Worm (Caenorhabditis elegans): ENCODE data around the gene cdk-4.

cdk-4 gene

DNA sequence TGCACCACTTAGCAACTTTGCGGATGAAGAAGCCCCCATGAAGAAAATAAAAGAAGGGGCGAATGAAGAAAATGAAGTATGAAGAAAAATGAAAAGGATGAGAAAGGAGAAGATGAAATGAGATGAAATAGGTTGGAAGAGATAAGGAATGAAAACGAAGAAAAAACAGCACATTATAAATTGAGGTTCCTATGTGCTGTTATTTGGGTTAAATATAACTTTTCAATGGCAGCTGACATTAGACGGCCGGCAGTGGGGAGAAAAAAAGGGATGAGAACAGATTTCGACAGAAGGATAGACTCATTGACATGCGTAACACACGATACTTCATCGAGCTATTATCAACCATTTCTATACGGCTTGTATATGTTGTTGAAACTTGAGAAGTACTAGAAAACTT lies 43.2 kb upstream of the cdk-4 start:
- no peak for TF ChIP-seq ztf-11 (tag; optimal IDR thresholded peaks at IDR 0.05)
- TF ChIP-seq sma-9 (GFP tag; optimal IDR thresholded peaks at IDR 0.05) = peak; percentile 72
- no peak for TF ChIP-seq sma-9 (tag; optimal IDR thresholded peaks at IDR 0.05)
- TF ChIP-seq C34F6.9 (tag; optimal IDR thresholded peaks at IDR 0.05) = peak; percentile 18
- peak in 1 of 2 experiments; percentile 15 for TF ChIP-seq lsy-2 (tag; optimal IDR thresholded peaks at IDR 0.05)
- TF ChIP-seq ZK546.5 (tag; optimal IDR thresholded peaks at IDR 0.05) = no peak
- peak; percentile 65 for TF ChIP-seq F13H6.1 (tag; optimal IDR thresholded peaks at IDR 0.05)
- TF ChIP-seq alr-1 (tag; optimal IDR thresholded peaks at IDR 0.05) = no peak
- TF ChIP-seq mab-5 (tag; optimal IDR thresholded peaks at IDR 0.05) = peak; percentile 28

DNA sequence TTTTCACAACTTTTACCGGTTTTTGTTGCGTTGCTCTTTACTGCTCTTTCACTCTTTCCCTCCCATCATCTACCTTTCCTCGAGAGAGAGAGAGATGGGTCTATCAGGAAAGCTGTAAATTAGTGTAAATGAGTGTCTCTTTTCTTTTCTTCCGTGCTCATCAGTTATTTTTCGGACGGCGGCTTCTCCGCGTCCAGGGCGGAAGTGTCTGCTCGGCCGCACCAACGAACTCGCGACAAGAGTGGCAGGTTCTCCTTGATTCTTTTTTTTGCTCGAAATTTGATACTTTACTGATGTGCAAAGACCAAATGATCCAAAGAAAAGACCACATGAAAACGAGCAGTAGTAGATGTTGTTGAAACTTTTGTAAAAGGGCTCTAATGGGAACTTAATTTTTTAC lies 40.0 kb upstream of the cdk-4 start:
- TF ChIP-seq Y55F3AM.14 (GFP tag; optimal IDR thresholded peaks at IDR 0.05) (no peak), F13H6.1 (tag; optimal IDR thresholded peaks at IDR 0.05) (peak; percentile 77), nhr-6 (tag; optimal IDR thresholded peaks at IDR 0.05) (no peak), sma-9 (GFP tag; optimal IDR thresholded peaks at IDR 0.05) (peak; percentile 39), sma-9 (tag; optimal IDR thresholded peaks at IDR 0.05) (no peak), nhr-25 (tag; optimal IDR thresholded peaks at IDR 0.05) (no peak), unc-62 (GFP tag; optimal IDR thresholded peaks at IDR 0.05) (no peak)

- no peak for TF ChIP-seq Y55F3AM.14 (GFP tag; optimal IDR thresholded peaks at IDR 0.05)
- TF ChIP-seq unc-55 (GFP tag; optimal IDR thresholded peaks at IDR 0.05) = no peak
These were observed 37.4 kb upstream of the cdk-4 start, which contains the start of gene glb-20 for ce11 chrX:13556066-13556465. TSS of gene glb-20 (minus strand) at chrX:13556166.

- TF ChIP-seq sma-9 (GFP tag; optimal IDR thresholded peaks at IDR 0.05) (peak; percentile 64), sma-9 (tag; optimal IDR thresholded peaks at IDR 0.05) (no peak), nhr-129 (tag; optimal IDR thresholded peaks at IDR 0.05) (peak; percentile 61), F13H6.1 (tag; optimal IDR thresholded peaks at IDR 0.05) (peak; percentile 68), ztf-1 (GFP tag; conservative IDR thresholded peaks at IDR 0.05) (no peak)
These were observed 36.4 kb upstream of the cdk-4 start for ce11 chrX:13555098-13555497.

DNA sequence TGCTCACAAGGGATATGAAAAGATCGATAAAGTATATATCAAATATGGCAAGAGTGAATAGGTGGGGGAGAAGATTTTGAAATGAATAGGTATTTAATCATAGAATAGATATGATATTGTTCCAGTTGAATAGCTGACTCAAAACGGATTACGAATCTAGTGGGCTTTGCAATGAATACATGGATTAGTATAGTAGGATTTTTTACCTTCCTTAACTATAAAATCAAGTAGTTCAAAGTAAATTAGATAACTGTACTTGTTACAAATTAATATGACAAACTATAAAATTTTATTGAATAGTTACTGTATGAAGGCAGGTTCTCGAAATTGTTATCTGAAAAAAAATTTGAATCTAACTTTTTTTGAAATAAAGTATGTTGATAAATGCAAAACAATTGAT lies 32.2 kb upstream of the cdk-4 start, which contains the start of gene odr-1:
TSS of gene odr-1 (minus strand) at position 101 of the 400 bp plus-strand sequence.
- TF ChIP-seq nhr-11 (tag; optimal IDR thresholded peaks at IDR 0.05) = no peak

ce11 chrX:13544544-13545021 lies 25.9 kb upstream of the cdk-4 start:
- no peak for TF ChIP-seq elt-1 (tag; optimal IDR thresholded peaks at IDR 0.05)
- TF ChIP-seq unc-55 (GFP tag; optimal IDR thresholded peaks at IDR 0.05) = peak; percentile 81
- TF ChIP-seq skn-1 (tag; optimal IDR thresholded peaks at IDR 0.05) = no peak
- TF ChIP-seq mbf-1 (tag; optimal IDR thresholded peaks at IDR 0.05) = no peak
- TF ChIP-seq R02D3.7 (tag; optimal IDR thresholded peaks at IDR 0.05) = no peak
- TF ChIP-seq nhr-77 (tag; optimal IDR thresholded peaks at IDR 0.05) = no peak
- no peak for TF ChIP-seq fos-1 (tag; optimal IDR thresholded peaks at IDR 0.05)
- TF ChIP-seq zag-1 (tag; optimal IDR thresholded peaks at IDR 0.05) = no peak
- no peak for TF ChIP-seq nhr-11 (tag; optimal IDR thresholded peaks at IDR 0.05)
- no peak for TF ChIP-seq alr-1 (tag; optimal IDR thresholded peaks at IDR 0.05)
- TF ChIP-seq ama-1 (optimal IDR thresholded peaks at IDR 0.05) = peak; percentile 78
- TF ChIP-seq sem-4 (tag; optimal IDR thresholded peaks at IDR 0.05) = no peak
- TF ChIP-seq lin-13 (GFP tag; optimal IDR thresholded peaks at IDR 0.05) = no peak
- no peak for TF ChIP-seq peb-1 (tag; optimal IDR thresholded peaks at IDR 0.05)
- no peak for TF ChIP-seq nhr-12 (tag; optimal IDR thresholded peaks at IDR 0.05)
- no peak for TF ChIP-seq nhr-10 (tag; optimal IDR thresholded peaks at IDR 0.05)
- no peak for TF ChIP-seq lsy-2 (tag; optimal IDR thresholded peaks at IDR 0.05)
- no peak for TF ChIP-seq unc-39 (tag; optimal IDR thresholded peaks at IDR 0.05)
- no peak for TF ChIP-seq sma-9 (GFP tag; optimal IDR thresholded peaks at IDR 0.05)
- TF ChIP-seq sma-9 (tag; optimal IDR thresholded peaks at IDR 0.05) = no peak
- peak; percentile 2 for TF ChIP-seq nhr-25 (tag; optimal IDR thresholded peaks at IDR 0.05)
- no peak for TF ChIP-seq dmd-4 (tag; optimal IDR thresholded peaks at IDR 0.05)
- no peak for TF ChIP-seq sma-3 (GFP tag; optimal IDR thresholded peaks at IDR 0.05)
- TF ChIP-seq C34F6.9 (tag; optimal IDR thresholded peaks at IDR 0.05) = no peak
- TF ChIP-seq blmp-1 (tag; optimal IDR thresholded peaks at IDR 0.05; ENCODE audit: insufficient read depth) = no peak
- TF ChIP-seq nhr-129 (tag; optimal IDR thresholded peaks at IDR 0.05) = no peak
- no peak for TF ChIP-seq gmeb-1 (tag; optimal IDR thresholded peaks at IDR 0.05)
- peak; percentile 60 for TF ChIP-seq nhr-21 (tag; optimal IDR thresholded peaks at IDR 0.05)
- no peak for TF ChIP-seq aly-2 (tag; optimal IDR thresholded peaks at IDR 0.05)
- peak; percentile 3 for TF ChIP-seq crh-2 (tag; optimal IDR thresholded peaks at IDR 0.05)
- TF ChIP-seq ztf-11 (tag; optimal IDR thresholded peaks at IDR 0.05) = no peak

Measured in whole organism, L2 larva.